Worm (Caenorhabditis elegans) whole organism, L4/young adult: ENCODE data around the gene msp-40.

Experiments used
- W03F9.2 ChIP-seq: fragments of 150-350 bp; optimal IDR thresholded peaks from 2 replicates; lab custom pipeline; 2014; ENCODE audit warnings: missing biosample characterization, missing genetic modification characterization
- dao-5 ChIP-seq: sonication (generic microtip); optimal IDR thresholded peaks from 2 replicates; lab custom pipeline; 2016; ENCODE audit warnings: missing genotype, missing genetic modification characterization, moderate library complexity, missing compliant biosample characterization
- him-1 ChIP-seq: sonication (generic microtip); optimal IDR thresholded peaks from 2 replicates; lab custom pipeline; 2016; ENCODE audit warnings: missing genotype, missing genetic modification reagents, missing genetic modification characterization, missing compliant biosample characterization

ce11 chrII:4867476-4867875 is 42.3 kb downstream of the msp-40 start, which contains the start of gene col-17:
- TF ChIP-seq W03F9.2 (no peak), him-1 (no peak), dao-5 (no peak)
